Worm (Caenorhabditis elegans) whole organism, L1 larva: ENCODE measurements around the gene map-1.
A peak's percentile ranks its signal among the peaks of the same experiment; 100 is the strongest.

Experiments
- C04F5.9 ChIP-seq: sonication (generic microtip); optimal IDR thresholded peaks from 2 replicates; lab custom pipeline; 2016; ENCODE audit warnings: missing genetic modification characterization, missing compliant biosample characterization
- Y116A8C.19 ChIP-seq: sonication (generic microtip); optimal IDR thresholded peaks from 2 replicates; lab custom pipeline; 2016; ENCODE audit warnings: missing compliant biosample characterization, missing genetic modification characterization, borderline replicate concordance
- aha-1 ChIP-seq: fragments of 150-350 bp; optimal IDR thresholded peaks from 2 replicates; lab custom pipeline; 2014; ENCODE audit warnings: missing biosample characterization, missing genetic modification characterization
- aly-2 ChIP-seq: fragments of 150-350 bp; optimal IDR thresholded peaks from 2 replicates; lab custom pipeline; 2014; ENCODE audit warnings: missing biosample characterization, missing genetic modification characterization
- ama-1 ChIP-seq: fragments of 150-350 bp; optimal IDR thresholded peaks from 2 replicates; lab custom pipeline; 2014
- blmp-1 ChIP-seq: fragments of 150-350 bp; optimal IDR thresholded peaks from 2 replicates; lab custom pipeline; 2014; ENCODE audit warnings: missing biosample characterization, missing genetic modification characterization
- ceh-8 ChIP-seq: fragments of 200-800 bp; sonication (Bioruptor generic); optimal IDR thresholded peaks from 2 replicates; lab custom pipeline; 2018; ENCODE audit warnings: mild to moderate bottlenecking, missing genetic modification characterization, moderate library complexity, missing compliant biosample characterization
- ceh-88 ChIP-seq: fragments of 200-800 bp; sonication (Bioruptor generic); IDR thresholded peaks from 2 replicates; pipeline ENCODE4 v1.3.6; 2022; ENCODE audit warnings: missing genetic modification characterization, missing compliant biosample characterization
- ceh-90 ChIP-seq: sonication (generic microtip); optimal IDR thresholded peaks from 2 replicates; lab custom pipeline; 2016; ENCODE audit warnings: missing genetic modification characterization, missing compliant biosample characterization
- ces-1 ChIP-seq: fragments of 150-350 bp; optimal IDR thresholded peaks from 2 replicates; lab custom pipeline; 2014; ENCODE audit warnings: missing biosample characterization, missing genetic modification reagents, missing genetic modification characterization
- dpl-1 ChIP-seq, 3 experiments: fragments of 150-350 bp in 2 of 3; sonication (generic microtip) in 1 of 3; optimal IDR thresholded peaks; 2 replicates each; lab custom pipeline; 2014 to 2017; ENCODE audit warnings: missing biosample characterization in 3 of 3, missing genetic modification characterization in 3 of 3, missing genetic modification reagents in 3 of 3
- dsc-1 ChIP-seq: sonication (generic microtip); optimal IDR thresholded peaks from 2 replicates; lab custom pipeline; 2016; ENCODE audit warnings: mild to moderate bottlenecking, missing genetic modification characterization, missing compliant biosample characterization
- egl-13 ChIP-seq: sonication (generic microtip); optimal IDR thresholded peaks from 2 replicates; lab custom pipeline; 2016; ENCODE audit warnings: missing genotype, missing genetic modification reagents, missing genetic modification characterization, missing compliant biosample characterization
- egl-27 ChIP-seq, 2 experiments: fragments of 150-350 bp in 1 of 2; sonication (generic microtip); optimal IDR thresholded peaks; 3 replicates each; lab custom pipeline; 2017 to 2018; ENCODE audit warnings: missing biosample characterization in 2 of 2, missing genetic modification characterization in 2 of 2, missing genetic modification reagents in 2 of 2
- elt-2 ChIP-seq: sonication (generic microtip); optimal IDR thresholded peaks from 2 replicates; lab custom pipeline; 2016; ENCODE audit warnings: missing genetic modification characterization, mild to moderate bottlenecking, inconsistent platforms, missing compliant biosample characterization, missing genetic modification reagents
- elt-3 ChIP-seq, 6 experiments: fragments of 150-350 bp in 1 of 6; sonication (generic microtip); optimal IDR thresholded peaks; 2 replicates each; lab custom pipeline; 2017 to 2018; ENCODE audit warnings: missing biosample characterization in 6 of 6, missing genetic modification characterization in 6 of 6, inconsistent platforms in 1 of 6
- fkh-8 ChIP-seq: sonication (generic microtip); optimal IDR thresholded peaks from 2 replicates; lab custom pipeline; 2016; ENCODE audit warnings: mild to moderate bottlenecking, missing genetic modification characterization, missing compliant biosample characterization
- fos-1 ChIP-seq: fragments of 150-350 bp; optimal IDR thresholded peaks from 2 replicates; lab custom pipeline; 2014; ENCODE audit warnings: missing biosample characterization, missing genetic modification characterization
- grh-1 ChIP-seq: fragments of 200-800 bp; sonication (Bioruptor generic); IDR thresholded peaks from 2 replicates; pipeline ENCODE4 v1.3.6; 2022; ENCODE audit warnings: missing genetic modification reagents, missing genetic modification characterization, missing compliant biosample characterization
- irx-1 ChIP-seq: sonication (generic microtip); optimal IDR thresholded peaks from 2 replicates; lab custom pipeline; 2016; ENCODE audit warnings: missing genetic modification characterization, missing compliant biosample characterization
- isw-1 ChIP-seq: fragments of 200-800 bp; sonication (Bioruptor generic); IDR thresholded peaks from 2 replicates; pipeline ENCODE4 v1.3.6; 2022; ENCODE audit warnings: missing genetic modification characterization, missing compliant biosample characterization
- lin-13 ChIP-seq: fragments of 150-350 bp; optimal IDR thresholded peaks from 2 replicates; lab custom pipeline; 2014; ENCODE audit warnings: missing biosample characterization, missing genetic modification reagents, missing genetic modification characterization
- lin-14 ChIP-seq: fragments of 200-800 bp; sonication (Bioruptor generic); optimal IDR thresholded peaks from 2 replicates; lab custom pipeline; 2018; ENCODE audit warnings: mild to moderate bottlenecking, missing genetic modification characterization, moderate library complexity, missing compliant biosample characterization
- lin-35 ChIP-seq, 2 experiments: fragments of 150-350 bp; optimal IDR thresholded peaks; 2 replicates each; lab custom pipeline; 2014; ENCODE audit warnings: missing biosample characterization in 2 of 2, missing genetic modification characterization in 2 of 2, missing genetic modification reagents in 2 of 2
- lsy-2 ChIP-seq, 2 experiments: fragments of 150-350 bp; optimal IDR thresholded peaks; 2 replicates each; lab custom pipeline; 2014; ENCODE audit warnings: missing biosample characterization in 2 of 2, missing genetic modification characterization in 2 of 2
- mab-9 ChIP-seq: fragments of 200-800 bp; sonication (Bioruptor generic); IDR thresholded peaks from 2 replicates; pipeline ENCODE4 v1.3.6; 2022; ENCODE audit warnings: missing genetic modification reagents, missing genetic modification characterization, missing compliant biosample characterization
- mdl-1 ChIP-seq, 2 experiments: fragments of 150-350 bp; optimal IDR thresholded peaks; 2 replicates each; lab custom pipeline; 2014 to 2017; ENCODE audit warnings: missing biosample characterization in 2 of 2, missing genetic modification characterization in 2 of 2, inconsistent platforms in 1 of 2
- mep-1 ChIP-seq: fragments of 150-350 bp; optimal IDR thresholded peaks from 2 replicates; lab custom pipeline; 2014; ENCODE audit warnings: missing biosample characterization, missing genetic modification characterization
- nhr-19 ChIP-seq: fragments of 200-800 bp; sonication (Bioruptor generic); conservative IDR thresholded peaks from 2 replicates; pipeline ENCODE4 v1.3.6; 2022; ENCODE audit warnings: missing genetic modification characterization, missing compliant biosample characterization
- nhr-28 ChIP-seq: fragments of 150-350 bp; optimal IDR thresholded peaks from 2 replicates; lab custom pipeline; 2014; ENCODE audit warnings: missing biosample characterization, missing genetic modification characterization
- nhr-71 ChIP-seq: sonication (generic microtip); optimal IDR thresholded peaks from 2 replicates; lab custom pipeline; 2016; ENCODE audit warnings: mild to moderate bottlenecking, missing genetic modification characterization, moderate library complexity, missing compliant biosample characterization
- nhr-76 ChIP-seq: sonication (generic microtip); optimal IDR thresholded peaks from 2 replicates; lab custom pipeline; 2017; ENCODE audit warnings: missing biosample characterization, missing genetic modification characterization
- nhr-85 ChIP-seq: sonication (generic microtip); peaks from one replicate; lab custom pipeline; 2016; ENCODE audit warnings: missing genetic modification characterization, inconsistent platforms, missing compliant biosample characterization
- nhr-90 ChIP-seq: sonication (generic microtip); optimal IDR thresholded peaks from 2 replicates; lab custom pipeline; 2016; ENCODE audit warnings: mild to moderate bottlenecking, missing genetic modification characterization, missing compliant biosample characterization; ENCODE audit not compliant: poor library complexity
- pag-3 ChIP-seq: sonication (generic microtip); optimal IDR thresholded peaks from 2 replicates; lab custom pipeline; 2017; ENCODE audit warnings: missing genetic modification characterization, mild to moderate bottlenecking, missing compliant biosample characterization, antibody characterized with exemption, borderline replicate concordance; ENCODE audit not compliant: insufficient read depth
- pax-3 ChIP-seq: fragments of 200-800 bp; sonication (Bioruptor generic); optimal IDR thresholded peaks from 2 replicates; lab custom pipeline; 2018; ENCODE audit warnings: mild to moderate bottlenecking, missing genetic modification characterization, moderate library complexity, missing compliant biosample characterization
- rnt-1 ChIP-seq: sonication (generic microtip); optimal IDR thresholded peaks from 2 replicates; lab custom pipeline; 2016; ENCODE audit warnings: mild to moderate bottlenecking, missing genetic modification characterization, moderate library complexity, missing compliant biosample characterization
- skn-1 ChIP-seq: fragments of 150-350 bp; optimal IDR thresholded peaks from 2 replicates; lab custom pipeline; 2014; ENCODE audit warnings: missing biosample characterization, missing genetic modification characterization
- snpc-4 ChIP-seq: fragments of 150-350 bp; optimal IDR thresholded peaks from 2 replicates; lab custom pipeline; 2014; ENCODE audit warnings: missing biosample characterization, missing genetic modification characterization
- snu-23 ChIP-seq: sonication (generic microtip); optimal IDR thresholded peaks from 2 replicates; lab custom pipeline; 2016; ENCODE audit warnings: missing genetic modification characterization, missing compliant biosample characterization
- sox-4 ChIP-seq: sonication (generic microtip); optimal IDR thresholded peaks from 2 replicates; lab custom pipeline; 2016; ENCODE audit warnings: missing genetic modification characterization, missing compliant biosample characterization
- sptf-1 ChIP-seq: fragments of 150-350 bp; optimal IDR thresholded peaks from 2 replicates; lab custom pipeline; 2014; ENCODE audit warnings: missing biosample characterization, missing genetic modification characterization
- tbx-2 ChIP-seq: sonication (generic microtip); optimal IDR thresholded peaks from 2 replicates; lab custom pipeline; 2016; ENCODE audit warnings: missing genetic modification characterization, missing compliant biosample characterization
- tlp-1 ChIP-seq: fragments of 150-350 bp; optimal IDR thresholded peaks from 2 replicates; lab custom pipeline; 2014; ENCODE audit warnings: missing biosample characterization, missing genetic modification characterization
- unc-30 ChIP-seq: sonication (generic microtip); optimal IDR thresholded peaks from 2 replicates; lab custom pipeline; 2017; ENCODE audit warnings: missing biosample characterization, missing genetic modification characterization
- unc-62 ChIP-seq: fragments of 150-350 bp; optimal IDR thresholded peaks from 2 replicates; lab custom pipeline; 2014; ENCODE audit warnings: missing biosample characterization, missing genetic modification reagents, missing genetic modification characterization
- unc-98 ChIP-seq: fragments of 200-800 bp; sonication (Bioruptor generic); IDR thresholded peaks from 2 replicates; pipeline ENCODE4 v1.3.6; 2022; ENCODE audit warnings: missing genetic modification characterization, missing compliant biosample characterization
- zag-1 ChIP-seq: fragments of 150-350 bp; optimal IDR thresholded peaks from 2 replicates; lab custom pipeline; 2014; ENCODE audit warnings: missing biosample characterization, missing genetic modification characterization
- ztf-11 ChIP-seq, 2 experiments: sonication (generic microtip); optimal IDR thresholded peaks; 2 replicates each; lab custom pipeline; 2016 to 2017; ENCODE audit warnings: missing genetic modification characterization in 2 of 2, missing biosample characterization in 1 of 2, missing compliant biosample characterization in 1 of 2
- ztf-4 ChIP-seq: fragments of 150-350 bp; optimal IDR thresholded peaks from 2 replicates; lab custom pipeline; 2014; ENCODE audit warnings: missing biosample characterization, missing genetic modification characterization

map-1 gene

DNA sequence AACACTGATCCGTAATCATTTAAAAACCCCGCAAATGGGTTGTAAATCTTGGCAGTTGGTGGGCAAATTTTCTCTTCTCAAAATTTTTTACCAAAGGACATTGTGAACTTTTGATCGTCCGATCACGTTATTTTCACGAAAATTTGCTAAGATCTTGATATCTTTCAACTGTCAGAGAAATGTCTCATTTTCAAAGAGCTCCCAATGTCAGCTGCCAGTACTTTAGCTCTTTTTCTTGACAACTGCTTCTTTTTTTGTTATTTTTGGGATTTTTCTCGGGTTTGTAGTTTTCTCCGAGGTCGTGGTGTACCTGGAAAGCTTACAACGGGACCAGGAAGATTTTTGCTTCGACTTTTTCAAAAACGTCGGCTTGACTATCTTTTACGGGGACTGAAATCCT is 30.8 kb downstream of the map-1 start (continued):
- TF ChIP-seq nhr-71 (tag; lab: Kevin White, UChicago), result peak; percentile 83
- peak; percentile 67 for TF ChIP-seq lin-14 (GFP tag; lab: Kevin White, UChicago)
- TF ChIP-seq Y116A8C.19 (tag; lab: Kevin White, UChicago), result no peak
- TF ChIP-seq nhr-28 (tag; lab: Kevin White, UChicago), result no peak
- TF ChIP-seq sptf-1 (tag; lab: Kevin White, UChicago), result no peak
- TF ChIP-seq mab-9 (GFP tag; lab: Robert Waterston, UW), result no peak
- no peak for TF ChIP-seq snpc-4 (tag; lab: Kevin White, UChicago)
- no peak for TF ChIP-seq C04F5.9 (tag; lab: Kevin White, UChicago)
- TF ChIP-seq blmp-1 (tag; lab: Kevin White, UChicago), result no peak
- peak; percentile 2 for TF ChIP-seq mep-1 (tag; lab: Kevin White, UChicago)

DNA sequence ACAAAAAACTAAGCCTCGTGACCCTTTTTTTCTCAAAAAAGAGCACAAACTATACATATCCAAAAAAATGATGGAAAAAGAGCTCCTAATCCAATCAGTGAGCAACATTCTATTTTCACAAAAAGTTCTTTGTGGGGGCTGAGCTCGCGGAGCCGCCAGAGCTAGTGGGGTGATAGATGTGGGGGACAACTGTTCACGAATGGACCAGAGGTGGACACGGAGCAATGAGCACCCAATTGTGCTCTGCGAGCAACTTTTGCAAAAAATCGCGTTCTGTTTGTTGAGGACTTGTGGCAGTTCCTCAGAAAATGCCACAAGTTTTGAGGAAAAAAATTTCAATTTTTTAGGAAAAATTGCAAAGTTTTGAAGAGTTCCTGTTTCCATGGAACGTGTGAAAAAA is 31.8 kb downstream of the map-1 start:
- TF ChIP-seq nhr-76 (tag; lab: Kevin White, UChicago) (no peak), ceh-8 (GFP tag; lab: Kevin White, UChicago) (no peak), elt-3 (tag; optimal IDR thresholded peaks at IDR 0.05; lab: Kevin White, UChicago) (no peak), aha-1 (tag; lab: Kevin White, UChicago) (no peak), dsc-1 (no peak), aly-2 (tag; lab: Kevin White, UChicago) (no peak), ztf-4 (tag; lab: Kevin White, UChicago) (no peak), unc-62 (GFP tag; lab: Kevin White, UChicago) (no peak), pax-3 (tag; lab: Kevin White, UChicago) (no peak), elt-2 (tag; lab: Kevin White, UChicago) (no peak), ama-1 (no peak), ztf-11 (tag; optimal IDR thresholded peaks at IDR 0.05; lab: Kevin White, UChicago) (no peak), nhr-71 (tag; lab: Kevin White, UChicago) (peak; percentile 2), tbx-2 (tag; lab: Kevin White, UChicago) (no peak), egl-13 (no peak), irx-1 (tag; lab: Kevin White, UChicago) (no peak), unc-98 (GFP tag; lab: Robert Waterston, UW) (no peak), rnt-1 (tag; lab: Kevin White, UChicago) (peak; percentile 63), lin-14 (GFP tag; lab: Kevin White, UChicago) (peak; percentile 14), lin-35 (GFP tag; optimal IDR thresholded peaks at IDR 0.05; lab: Kevin White, UChicago) (no peak), ceh-88 (GFP tag; lab: Robert Waterston, UW) (no peak), snu-23 (no peak), skn-1 (tag; lab: Kevin White, UChicago) (no peak), dpl-1 (GFP tag; optimal IDR thresholded peaks at IDR 0.05; lab: Kevin White, UChicago) (no peak), egl-27 (tag; optimal IDR thresholded peaks at IDR 0.05; lab: Kevin White, UChicago) (no peak), zag-1 (no peak), nhr-90 (tag; lab: Kevin White, UChicago) (no peak), nhr-85 (no peak), nhr-19 (GFP tag; lab: Robert Waterston, UW) (0 out of 2 replicates have a peak, but pooled peaks have one; percentile 2)
- TF ChIP-seq, all 84 proteins: peak for 4

DNA sequence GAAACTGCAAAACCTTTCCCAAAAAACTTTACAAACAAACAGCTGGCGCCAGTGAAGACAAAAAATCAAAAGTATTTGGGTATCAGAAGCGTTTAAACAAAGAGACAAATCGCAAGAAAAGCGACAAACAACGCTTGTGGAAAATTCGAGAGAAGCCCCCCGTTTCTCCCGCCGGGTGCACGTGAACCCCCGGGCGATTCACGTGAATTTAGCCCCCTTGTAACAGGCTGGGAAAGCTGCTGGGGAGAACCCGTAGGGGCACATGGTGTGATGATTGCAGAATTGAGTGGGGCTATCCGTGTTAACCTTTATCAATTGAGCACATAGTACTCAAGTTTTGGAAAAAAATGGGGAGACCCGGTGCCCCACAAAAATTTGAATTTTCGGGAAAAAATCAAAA is 32.5 kb downstream of the map-1 start:
- TF ChIP-seq sox-4, result no peak
- TF ChIP-seq ceh-90 (tag; lab: Kevin White, UChicago), result no peak
- TF ChIP-seq tbx-2 (tag; lab: Kevin White, UChicago), result peak; percentile 90
- TF ChIP-seq aly-2 (tag; lab: Kevin White, UChicago), result no peak
- TF ChIP-seq nhr-19 (GFP tag; lab: Robert Waterston, UW), result peak; percentile 94
- no peak for TF ChIP-seq ces-1 (GFP tag; lab: Kevin White, UChicago)
- TF ChIP-seq lin-13 (GFP tag; lab: Kevin White, UChicago), result no peak
- TF ChIP-seq fos-1 (tag; lab: Kevin White, UChicago), result no peak
- no peak for TF ChIP-seq ama-1
- TF ChIP-seq snu-23, result peak; percentile 87
- no peak for TF ChIP-seq unc-30 (tag; lab: Kevin White, UChicago)
- TF ChIP-seq fkh-8, result no peak
- no peak for TF ChIP-seq isw-1 (GFP tag; lab: Robert Waterston, UW)
- TF ChIP-seq mdl-1 (tag; optimal IDR thresholded peaks at IDR 0.05; lab: Kevin White, UChicago), result peak in 1 of 2 experiments; percentile 90
- no peak for TF ChIP-seq tlp-1 (tag; lab: Kevin White, UChicago)
- TF ChIP-seq pag-3, result no peak
- peak; percentile 56 to 76 for TF ChIP-seq lsy-2 (tag; optimal IDR thresholded peaks at IDR 0.05; lab: Kevin White, UChicago)
- peak; percentile 94 for TF ChIP-seq rnt-1 (tag; lab: Kevin White, UChicago)
- TF ChIP-seq sptf-1 (tag; lab: Kevin White, UChicago), result no peak
- TF ChIP-seq grh-1 (GFP tag; lab: Robert Waterston, UW), result peak; percentile 60
- peak; percentile 91 for TF ChIP-seq lin-14 (GFP tag; lab: Kevin White, UChicago)
